Fruit fly (Drosophila melanogaster) whole organism, adult: ENCODE data around the gene RfC4.

Experiments
- CG12768 ChIP-seq: fragments of 200-800 bp; sonication (Bioruptor generic); optimal IDR thresholded peaks from 2 replicates; lab custom pipeline; 2017; ENCODE audit warnings: missing biosample characterization, missing genetic modification characterization, mild to moderate bottlenecking, moderate library complexity, missing genetic modification reagents
- CG14711 ChIP-seq: fragments of 200-800 bp; sonication (Bioruptor generic); optimal IDR thresholded peaks from 2 replicates; lab custom pipeline; 2018; ENCODE audit warnings: missing biosample characterization, mild to moderate bottlenecking, missing genetic modification characterization, moderate library complexity
- CG1620 ChIP-seq: fragments of 200-800 bp; sonication (Bioruptor generic); optimal IDR thresholded peaks from 2 replicates; lab custom pipeline; 2016; ENCODE audit warnings: missing biosample characterization, missing genetic modification characterization
- CG5204 ChIP-seq: fragments of 200-800 bp; sonication (Bioruptor generic); optimal IDR thresholded peaks from 2 replicates; lab custom pipeline; 2016; ENCODE audit warnings: missing biosample characterization, missing genetic modification characterization
- CG7045 ChIP-seq: fragments of 200-800 bp; sonication (Bioruptor generic); optimal IDR thresholded peaks from 2 replicates; lab custom pipeline; 2017; ENCODE audit warnings: missing biosample characterization, mild to moderate bottlenecking, missing genetic modification characterization
- CG7101 ChIP-seq: fragments of 200-800 bp; sonication (Bioruptor generic); optimal IDR thresholded peaks from 2 replicates; lab custom pipeline; 2018; ENCODE audit warnings: missing biosample characterization, mild to moderate bottlenecking, missing genetic modification characterization, moderate library complexity
- Clk ChIP-seq: fragments of 200-800 bp; sonication (Bioruptor generic); optimal IDR thresholded peaks from 2 replicates; lab custom pipeline; 2017; ENCODE audit warnings: missing biosample characterization, missing genetic modification characterization
- Hr96 ChIP-seq: fragments of 200-800 bp; sonication (Bioruptor generic); optimal IDR thresholded peaks from 2 replicates; lab custom pipeline; 2016; ENCODE audit warnings: missing biosample characterization, missing genetic modification characterization
- bab1 ChIP-seq: fragments of 200-800 bp; sonication (Bioruptor generic); optimal IDR thresholded peaks from 3 replicates; lab custom pipeline; 2019; ENCODE audit warnings: missing biosample characterization, mild to moderate bottlenecking, missing genetic modification characterization, moderate library complexity
- cic ChIP-seq: fragments of 200-800 bp; sonication (Bioruptor generic); optimal IDR thresholded peaks from 2 replicates; lab custom pipeline; 2017; ENCODE audit warnings: missing biosample characterization, mild to moderate bottlenecking, missing genetic modification characterization, moderate library complexity
- kay ChIP-seq: fragments of 200-800 bp; sonication (Bioruptor generic); peaks from one replicate; lab custom pipeline; 2016; ENCODE audit warnings: missing biosample characterization, missing genetic modification characterization, borderline replicate concordance
- ovo ChIP-seq: fragments of 200-800 bp; sonication (Bioruptor generic); optimal IDR thresholded peaks from 2 replicates; lab custom pipeline; 2016; ENCODE audit warnings: missing biosample characterization, missing genetic modification characterization
- tj ChIP-seq: fragments of 200-800 bp; sonication (Bioruptor generic); optimal IDR thresholded peaks from 3 replicates; lab custom pipeline; 2017; ENCODE audit warnings: missing biosample characterization, mild to moderate bottlenecking, missing genetic modification characterization, moderate library complexity
- toe ChIP-seq: fragments of 200-800 bp; sonication (Bioruptor generic); optimal IDR thresholded peaks from 2 replicates; lab custom pipeline; 2016; ENCODE audit warnings: missing biosample characterization, missing genetic modification characterization

DNA sequence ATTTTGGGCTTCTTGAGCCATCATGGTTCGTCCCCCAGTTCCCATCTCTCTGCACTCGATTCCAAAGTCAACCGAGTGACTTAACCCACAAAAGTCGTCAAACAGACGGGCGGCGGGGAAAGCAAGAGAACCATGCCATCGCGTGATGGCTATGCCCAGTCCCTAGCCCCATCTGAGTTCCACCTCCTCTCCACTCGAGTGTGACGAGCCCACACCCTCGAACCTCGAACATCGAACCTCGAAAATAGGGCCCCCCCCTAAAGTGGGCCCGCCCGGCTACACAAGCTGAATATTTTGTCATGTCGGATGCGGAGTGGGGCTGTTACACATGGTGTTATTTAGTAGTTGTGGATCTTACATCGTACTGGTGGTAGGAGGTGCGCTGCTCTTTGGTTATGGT is 39.3 kb downstream of the RfC4 start:
- TF ChIP-seq kay (GFP tag; lab: Kevin White, UChicago): no peak
- no peak for TF ChIP-seq CG1620 (GFP tag; lab: Kevin White, UChicago)
- no peak for TF ChIP-seq CG12768 (GFP tag; lab: Kevin White, UChicago)
- no peak for TF ChIP-seq ovo (GFP tag; lab: Kevin White, UChicago)
- TF ChIP-seq cic (GFP tag; lab: Kevin White, UChicago): no peak
- TF ChIP-seq tj (GFP tag; lab: Kevin White, UChicago): no peak
- TF ChIP-seq Hr96 (GFP tag; lab: Kevin White, UChicago): no peak
- no peak for TF ChIP-seq CG7045 (GFP tag; lab: Kevin White, UChicago)
- TF ChIP-seq CG5204 (GFP tag; lab: Kevin White, UChicago): no peak
- TF ChIP-seq CG7101 (tag; lab: Kevin White, UChicago): no peak
- TF ChIP-seq toe: no peak
- TF ChIP-seq Clk: no peak
- no peak for TF ChIP-seq CG14711 (tag; lab: Kevin White, UChicago)
- TF ChIP-seq bab1: no peak
